Worm (Caenorhabditis elegans) whole organism, L3 larva: Measurements from ENCODE around the gene B0361.3.

Experiments used
- lin-39 ChIP-seq: fragments of 150-350 bp; optimal IDR thresholded peaks from 2 replicates; lab custom pipeline; 2018; ENCODE audit warnings: missing biosample characterization, missing genetic modification reagents, missing genetic modification characterization
- unc-39 ChIP-seq: sonication (generic microtip); optimal IDR thresholded peaks from 4 replicates; lab custom pipeline; 2017; ENCODE audit warnings: missing biosample characterization, missing genetic modification characterization

ce11 chrIII:7331671-7332070 lies 50.4 kb downstream of the B0361.3 start:
- TF ChIP-seq unc-39 = no peak
- no peak for TF ChIP-seq lin-39 (tag; lab: Kevin White, UChicago)
